Worm (Caenorhabditis elegans) whole organism, late embryonic: ENCODE results near the gene lgx-1.

ENCODE experiments used
- C08G9.2 ChIP-seq: sonication (generic microtip); optimal IDR thresholded peaks from 2 replicates; lab custom pipeline; 2016; ENCODE audit warnings: mild to moderate bottlenecking, missing genetic modification characterization, moderate library complexity, missing compliant biosample characterization
- C38D4.7 ChIP-seq: fragments of 200-800 bp; sonication (Bioruptor generic); optimal IDR thresholded peaks from 2 replicates; lab custom pipeline; 2018; ENCODE audit warnings: mild to moderate bottlenecking, missing genetic modification characterization, moderate library complexity, missing compliant biosample characterization
- K02D7.2 ChIP-seq: sonication (generic microtip); optimal IDR thresholded peaks from 2 replicates; lab custom pipeline; 2017; ENCODE audit warnings: mild to moderate bottlenecking, missing genetic modification characterization, missing compliant biosample characterization
- K09A11.1 ChIP-seq: sonication (generic microtip); optimal IDR thresholded peaks from 2 replicates; lab custom pipeline; 2017; ENCODE audit warnings: antibody characterized with exemption, mild to moderate bottlenecking, missing genetic modification characterization, missing compliant biosample characterization; ENCODE audit not compliant: insufficient read depth
- T23F11.4 ChIP-seq: fragments of 200-800 bp; sonication (Bioruptor generic); optimal IDR thresholded peaks from 2 replicates; lab custom pipeline; 2018; ENCODE audit warnings: mild to moderate bottlenecking, missing genetic modification characterization, missing compliant biosample characterization
- ceh-18 ChIP-seq: sonication (generic microtip); optimal IDR thresholded peaks from 2 replicates; lab custom pipeline; 2016; ENCODE audit warnings: missing genetic modification characterization, missing compliant biosample characterization
- ceh-24 ChIP-seq: sonication (generic microtip); optimal IDR thresholded peaks from 2 replicates; lab custom pipeline; 2016; ENCODE audit warnings: mild to moderate bottlenecking, missing genetic modification characterization, missing compliant biosample characterization
- ceh-45 ChIP-seq: fragments of 200-800 bp; sonication (Bioruptor generic); IDR thresholded peaks from 2 replicates; pipeline ENCODE4 v1.3.6; 2022; ENCODE audit warnings: missing genetic modification reagents, missing genetic modification characterization, missing compliant biosample characterization
- ceh-48 ChIP-seq: sonication (generic microtip); optimal IDR thresholded peaks from 2 replicates; lab custom pipeline; 2016; ENCODE audit warnings: missing genetic modification characterization, inconsistent platforms, missing compliant biosample characterization
- ceh-6 ChIP-seq: fragments of 200-800 bp; sonication (Bioruptor generic); optimal IDR thresholded peaks from 2 replicates; lab custom pipeline; 2018; ENCODE audit warnings: mild to moderate bottlenecking, missing genetic modification characterization, missing compliant biosample characterization
- ceh-9 ChIP-seq: sonication (generic microtip); optimal IDR thresholded peaks from 2 replicates; lab custom pipeline; 2016; ENCODE audit warnings: mild to moderate bottlenecking, missing genetic modification characterization, inconsistent platforms, missing compliant biosample characterization
- dmd-4 ChIP-seq: sonication (generic microtip); optimal IDR thresholded peaks from 2 replicates; lab custom pipeline; 2016; ENCODE audit warnings: borderline replicate concordance, missing genetic modification characterization, missing compliant biosample characterization
- elt-4 ChIP-seq: sonication (generic microtip); optimal IDR thresholded peaks from 2 replicates; lab custom pipeline; 2016; ENCODE audit warnings: missing genetic modification characterization, missing compliant biosample characterization
- ets-4 ChIP-seq: sonication (generic microtip); optimal IDR thresholded peaks from 2 replicates; lab custom pipeline; 2016; ENCODE audit warnings: missing genetic modification characterization, missing compliant biosample characterization
- fax-1 ChIP-seq: sonication (generic microtip); optimal IDR thresholded peaks from 2 replicates; lab custom pipeline; 2016; ENCODE audit warnings: missing genotype, missing genetic modification characterization, missing compliant biosample characterization
- fkh-6 ChIP-seq: sonication (generic microtip); optimal IDR thresholded peaks from 2 replicates; lab custom pipeline; 2016; ENCODE audit warnings: missing genetic modification characterization, missing compliant biosample characterization
- gmeb-2 ChIP-seq: sonication (generic microtip); optimal IDR thresholded peaks from 2 replicates; lab custom pipeline; 2016; ENCODE audit warnings: missing genetic modification characterization, inconsistent platforms, missing compliant biosample characterization
- hlh-30 ChIP-seq: sonication (generic microtip); optimal IDR thresholded peaks from 2 replicates; lab custom pipeline; 2017; ENCODE audit warnings: antibody characterized with exemption, missing genetic modification characterization, missing compliant biosample characterization; ENCODE audit not compliant: insufficient read depth
- hlh-8 ChIP-seq: sonication (generic microtip); optimal IDR thresholded peaks from 2 replicates; lab custom pipeline; 2016; ENCODE audit warnings: missing genotype, missing genetic modification characterization, missing compliant biosample characterization
- lim-6 ChIP-seq: sonication (generic microtip); optimal IDR thresholded peaks from 2 replicates; lab custom pipeline; 2016; ENCODE audit warnings: missing genetic modification characterization, missing compliant biosample characterization
- lin-11 ChIP-seq: fragments of 200-800 bp; sonication (Bioruptor generic); optimal IDR thresholded peaks from 2 replicates; lab custom pipeline; 2018; ENCODE audit warnings: mild to moderate bottlenecking, missing genetic modification characterization, missing compliant biosample characterization
- madf-2 ChIP-seq: sonication (generic microtip); optimal IDR thresholded peaks from 2 replicates; lab custom pipeline; 2017; ENCODE audit warnings: missing genetic modification characterization, missing compliant biosample characterization
- odd-2 ChIP-seq: sonication (generic microtip); optimal IDR thresholded peaks from 2 replicates; lab custom pipeline; 2017; ENCODE audit warnings: antibody characterized with exemption, mild to moderate bottlenecking, missing genetic modification characterization, missing compliant biosample characterization
- pag-3 ChIP-seq: sonication (generic microtip); optimal IDR thresholded peaks from 2 replicates; lab custom pipeline; 2016; ENCODE audit warnings: missing compliant biosample characterization, missing genetic modification characterization, borderline replicate concordance
- pat-9 ChIP-seq: fragments of 200-800 bp; sonication (Bioruptor generic); optimal IDR thresholded peaks from 2 replicates; lab custom pipeline; 2018; ENCODE audit warnings: mild to moderate bottlenecking, missing genetic modification characterization, moderate library complexity, missing compliant biosample characterization
- pha-4 ChIP-seq: fragments of 150-350 bp; optimal IDR thresholded peaks from 2 replicates; lab custom pipeline; 2018; ENCODE audit warnings: missing biosample characterization, missing genetic modification reagents, missing genetic modification characterization
- pros-1 ChIP-seq: fragments of 150-350 bp; optimal IDR thresholded peaks from 2 replicates; lab custom pipeline; 2014; ENCODE audit warnings: missing biosample characterization, missing genetic modification reagents, missing genetic modification characterization
- rnt-1 ChIP-seq: sonication (generic microtip); optimal IDR thresholded peaks from 2 replicates; lab custom pipeline; 2016; ENCODE audit warnings: missing genetic modification characterization, missing compliant biosample characterization
- sdc-2 ChIP-seq: sonication (generic microtip); optimal IDR thresholded peaks from 2 replicates; lab custom pipeline; 2016; ENCODE audit warnings: missing genotype, missing genetic modification characterization, missing compliant biosample characterization
- sox-2 ChIP-seq: fragments of 200-800 bp; sonication (Bioruptor generic); IDR thresholded peaks from 2 replicates; pipeline ENCODE4 v1.3.6; 2022; ENCODE audit warnings: missing genetic modification reagents, missing genetic modification characterization, missing compliant biosample characterization
- syd-9 ChIP-seq: sonication (generic microtip); optimal IDR thresholded peaks from 2 replicates; lab custom pipeline; 2016; ENCODE audit warnings: mild to moderate bottlenecking, missing genetic modification characterization, moderate library complexity, missing compliant biosample characterization
- unc-3 ChIP-seq, 2 experiments: fragments of 200-800 bp in 1 of 2; sonication (Bioruptor generic) in 1 of 2; sonication (generic microtip) in 1 of 2; conservative IDR thresholded peaks in 1 of 2; optimal IDR thresholded peaks in 1 of 2; 2 replicates each; pipeline versions ENCODE4 v1.3.6 to Lab custom; 2016 to 2022; ENCODE audit warnings: missing compliant biosample characterization in 2 of 2, missing genetic modification characterization in 2 of 2, missing genetic modification reagents in 1 of 2
- unc-55 ChIP-seq: sonication (generic microtip); optimal IDR thresholded peaks from 2 replicates; lab custom pipeline; 2017; ENCODE audit warnings: missing biosample characterization, missing genetic modification reagents, missing genetic modification characterization
- unc-86 ChIP-seq: sonication (generic microtip); optimal IDR thresholded peaks from 2 replicates; lab custom pipeline; 2016; ENCODE audit warnings: missing genetic modification characterization, missing compliant biosample characterization
- zip-5 ChIP-seq: sonication (generic microtip); optimal IDR thresholded peaks from 2 replicates; lab custom pipeline; 2016; ENCODE audit warnings: missing genetic modification characterization, missing compliant biosample characterization
- ztf-16 ChIP-seq: sonication (generic microtip); optimal IDR thresholded peaks from 2 replicates; lab custom pipeline; 2017; ENCODE audit warnings: missing genetic modification characterization, missing compliant biosample characterization

Gene lgx-1

ce11 chrX:5506432-5506977 lies 31.8 kb downstream of the lgx-1 start:
- TF ChIP-seq hlh-8: peak; percentile 1
- peak; percentile 12 for TF ChIP-seq ceh-18
- no peak for TF ChIP-seq syd-9 (tag; lab: Kevin White, UChicago)
- TF ChIP-seq rnt-1 (tag; lab: Kevin White, UChicago): peak; percentile 49
- TF ChIP-seq K09A11.1 (tag; lab: Kevin White, UChicago): no peak
- peak; percentile 66 for TF ChIP-seq unc-55 (GFP tag; lab: Kevin White, UChicago)
- TF ChIP-seq gmeb-2 (tag; lab: Kevin White, UChicago): no peak

DNA sequence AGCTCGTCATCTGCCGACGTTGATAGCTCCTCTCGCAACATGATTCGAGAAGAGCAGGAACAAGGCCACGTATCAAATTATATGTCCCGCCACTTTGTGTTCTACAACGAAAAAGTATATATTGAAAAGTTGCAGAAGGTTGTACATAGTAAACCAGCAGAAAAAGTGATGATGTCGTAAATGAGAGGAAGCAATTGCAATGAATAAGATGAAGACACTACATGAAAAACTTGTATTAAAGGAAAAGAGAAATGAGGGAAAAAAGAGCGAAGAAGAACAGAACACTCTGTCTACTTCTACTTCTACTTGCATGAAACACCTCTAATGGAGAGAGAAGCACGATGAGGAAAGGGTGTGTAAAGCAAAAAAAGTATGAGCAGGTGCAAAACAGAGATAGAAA lies 33.2 kb downstream of the lgx-1 start, which contains the start of gene T23F2.2:
Gene T23F2.2 (minus strand): TSS at position 101 of the 400 bp plus-strand sequence.
- TF ChIP-seq pros-1 (tag; lab: Kevin White, UChicago) (no peak), pat-9 (tag; lab: Kevin White, UChicago) (no peak), ceh-9 (no peak), ceh-48 (tag; lab: Kevin White, UChicago) (no peak), madf-2 (tag; lab: Kevin White, UChicago) (no peak), lim-6 (tag; lab: Kevin White, UChicago) (no peak), pag-3 (tag; lab: Kevin White, UChicago) (no peak), unc-86 (tag; lab: Kevin White, UChicago) (no peak), unc-55 (GFP tag; lab: Kevin White, UChicago) (no peak), zip-5 (tag; lab: Kevin White, UChicago) (no peak), C08G9.2 (tag; lab: Kevin White, UChicago) (no peak), T23F11.4 (no peak), ceh-24 (tag; lab: Kevin White, UChicago) (no peak), ets-4 (tag; lab: Kevin White, UChicago) (no peak), hlh-30 (no peak), K02D7.2 (tag; lab: Kevin White, UChicago) (no peak), C38D4.7 (no peak), ceh-6 (GFP tag; lab: Kevin White, UChicago) (no peak)

DNA sequence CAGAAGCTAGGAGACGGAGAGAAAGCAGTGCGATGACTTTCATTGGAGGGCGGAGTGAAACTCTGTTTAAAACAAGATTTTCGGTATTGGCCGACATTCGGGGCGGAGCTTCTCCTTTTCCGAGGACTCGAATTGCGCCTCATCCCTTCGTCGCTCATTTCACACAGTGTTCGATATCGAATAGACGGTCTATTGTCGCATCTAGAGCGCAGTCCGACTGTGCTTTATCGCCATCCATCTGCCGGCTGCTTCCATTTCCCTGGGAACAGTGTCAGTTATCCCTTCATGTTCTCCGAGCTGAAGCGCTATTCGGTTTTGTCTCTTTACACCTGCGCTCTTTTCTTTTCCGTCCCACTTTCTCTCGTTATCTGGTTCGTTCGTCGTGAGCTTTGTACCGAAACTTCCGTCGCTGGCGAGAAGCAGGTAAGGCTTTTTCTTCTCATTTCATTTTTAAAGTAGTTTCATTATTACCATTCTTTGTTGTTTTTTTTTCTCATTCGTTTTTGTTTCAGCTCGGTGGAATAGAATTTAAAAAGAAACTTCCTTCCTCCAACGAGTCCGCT lies 45.4 kb downstream of the lgx-1 start, which contains the start of the genes bus-8A and bus-8B:
Gene bus-8A (plus strand): TSS at position 96 of the 563 bp plus-strand sequence.
Gene bus-8B (plus strand): TSS at position 513 of the 563 bp plus-strand sequence.
- TF ChIP-seq zip-5 (tag; lab: Kevin White, UChicago) (no peak), pha-4 (tag; lab: Kevin White, UChicago) (no peak), ztf-16 (tag; lab: Kevin White, UChicago) (no peak), fkh-6 (tag; lab: Kevin White, UChicago) (no peak), elt-4 (tag; lab: Kevin White, UChicago) (no peak), syd-9 (tag; lab: Kevin White, UChicago) (no peak), fax-1 (no peak), dmd-4 (tag; lab: Kevin White, UChicago) (no peak), lin-11 (tag; lab: Kevin White, UChicago) (no peak), sox-2 (GFP tag; lab: Robert Waterston, UW) (no peak)

DNA sequence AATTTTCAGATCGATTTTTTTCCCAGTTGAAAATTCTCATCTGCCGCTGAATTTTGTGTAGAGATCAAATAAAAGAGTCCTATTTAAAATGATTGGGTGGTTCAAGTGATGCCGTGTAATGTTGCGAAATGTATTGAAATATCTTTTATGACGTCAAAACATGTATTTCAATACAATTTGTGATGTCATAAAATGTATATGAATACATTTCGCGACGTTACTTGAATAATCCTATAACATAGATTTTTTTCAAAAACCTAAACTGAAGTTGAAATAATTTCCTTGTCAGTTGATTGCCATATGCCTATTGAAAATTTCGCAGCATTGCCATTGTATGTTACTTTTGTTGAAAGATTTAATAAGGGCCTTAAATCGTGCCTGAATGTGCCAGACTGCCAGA lies 48.8 kb downstream of the lgx-1 start, which contains the start of gene F55D1.1:
Gene F55D1.1 (plus strand): TSS at position 301 of the 400 bp plus-strand sequence.
- TF ChIP-seq unc-3 (GFP tag; conservative IDR thresholded peaks at IDR 0.05; lab: Robert Waterston, UW) (no peak), unc-3 (tag; optimal IDR thresholded peaks at IDR 0.05; lab: Kevin White, UChicago) (no peak), dmd-4 (tag; lab: Kevin White, UChicago) (no peak), sdc-2 (tag; lab: Kevin White, UChicago) (no peak), odd-2 (tag; lab: Kevin White, UChicago) (no peak), lin-11 (tag; lab: Kevin White, UChicago) (no peak), ceh-45 (GFP tag; lab: Robert Waterston, UW) (no peak)
